Fruit fly (Drosophila melanogaster) whole organism, embryonic: Measurements from ENCODE around the gene CG8419.

Source experiments
- B-H1 ChIP-seq: fragments of 200-800 bp; sonication (Bioruptor generic); IDR thresholded peaks from 3 replicates; pipeline ENCODE4 v1.3.6; 2022; ENCODE audit warnings: missing biosample characterization, missing genetic modification characterization
- CG10147 ChIP-seq: fragments of 200-800 bp; sonication (Bioruptor generic); optimal IDR thresholded peaks from 2 replicates; lab custom pipeline; 2019; ENCODE audit warnings: missing biosample characterization, mild to moderate bottlenecking, missing genetic modification characterization, moderate library complexity
- CG10543 ChIP-seq: fragments of 200-800 bp; sonication (Bioruptor generic); optimal IDR thresholded peaks from 3 replicates; lab custom pipeline; 2017; ENCODE audit warnings: missing biosample characterization, mild to moderate bottlenecking, missing genetic modification characterization, moderate library complexity
- CG10959 ChIP-seq: fragments of 200-800 bp; sonication (Bioruptor generic); IDR thresholded peaks from 2 replicates; pipeline ENCODE4 v1.3.6; 2022; ENCODE audit warnings: missing biosample characterization, missing genetic modification characterization
- CG15011 ChIP-seq: fragments of 200-800 bp; sonication (Bioruptor generic); optimal IDR thresholded peaks from 3 replicates; lab custom pipeline; 2018; ENCODE audit warnings: missing biosample characterization, mild to moderate bottlenecking, missing genetic modification characterization
- CG15601 ChIP-seq: fragments of 200-800 bp; sonication (Bioruptor generic); optimal IDR thresholded peaks from 3 replicates; lab custom pipeline; 2019; ENCODE audit warnings: missing biosample characterization, mild to moderate bottlenecking, missing genetic modification characterization, moderate library complexity
- CG17359 ChIP-seq: fragments of 200-800 bp; sonication (Bioruptor generic); optimal IDR thresholded peaks from 3 replicates; lab custom pipeline; 2018; ENCODE audit warnings: missing biosample characterization, mild to moderate bottlenecking, missing genetic modification characterization, moderate library complexity
- CG18262 ChIP-seq: fragments of 200-800 bp; optimal IDR thresholded peaks from 3 replicates; lab custom pipeline; 2019; ENCODE audit warnings: missing biosample characterization, mild to moderate bottlenecking, missing genetic modification characterization, moderate library complexity
- CG18619 ChIP-seq: fragments of 200-800 bp; sonication (Bioruptor generic); optimal IDR thresholded peaks from 3 replicates; lab custom pipeline; 2017; ENCODE audit warnings: missing biosample characterization, mild to moderate bottlenecking, missing genetic modification characterization
- CG2678 ChIP-seq: fragments of 200-800 bp; sonication (Bioruptor generic); optimal IDR thresholded peaks from 3 replicates; lab custom pipeline; 2019; ENCODE audit warnings: missing biosample characterization, mild to moderate bottlenecking, missing genetic modification characterization, moderate library complexity
- CG30431 ChIP-seq: fragments of 200-800 bp; sonication (Bioruptor generic); optimal IDR thresholded peaks from 2 replicates; lab custom pipeline; 2017; ENCODE audit warnings: missing biosample characterization, missing genetic modification characterization
- CG3065 ChIP-seq: fragments of 200-800 bp; sonication (Bioruptor generic); optimal IDR thresholded peaks from 2 replicates; lab custom pipeline; 2016; ENCODE audit warnings: missing biosample characterization, missing genetic modification characterization
- CG33557 ChIP-seq: fragments of 200-800 bp; sonication (Bioruptor generic); optimal IDR thresholded peaks from 2 replicates; lab custom pipeline; 2019; ENCODE audit warnings: missing biosample characterization, mild to moderate bottlenecking, missing genetic modification characterization, moderate library complexity
- CG3407 ChIP-seq: fragments of 200-800 bp; sonication (Bioruptor generic); optimal IDR thresholded peaks from 2 replicates; lab custom pipeline; 2018; ENCODE audit warnings: missing biosample characterization, mild to moderate bottlenecking, missing genetic modification characterization
- CG4282 ChIP-seq: fragments of 200-800 bp; sonication (Bioruptor generic); optimal IDR thresholded peaks from 2 replicates; lab custom pipeline; 2016; ENCODE audit warnings: missing biosample characterization, missing genetic modification characterization
- CG4360 ChIP-seq: fragments of 200-800 bp; sonication (Bioruptor generic); IDR thresholded peaks from 2 replicates; pipeline ENCODE4 v1.3.6; 2022; ENCODE audit warnings: missing biosample characterization, missing genetic modification characterization
- CG4404 ChIP-seq: fragments of 200-800 bp; sonication (Bioruptor generic); IDR thresholded peaks from 2 replicates; pipeline ENCODE4 v1.3.6; 2022; ENCODE audit warnings: missing biosample characterization, missing genetic modification characterization
- CG8281 ChIP-seq: fragments of 200-800 bp; sonication (Bioruptor generic); optimal IDR thresholded peaks from 2 replicates; lab custom pipeline; 2018; ENCODE audit warnings: missing biosample characterization, mild to moderate bottlenecking, missing genetic modification characterization, moderate library complexity
- CG8765 ChIP-seq: fragments of 200-800 bp; sonication (Bioruptor generic); IDR thresholded peaks from 2 replicates; pipeline ENCODE4 v1.3.6; 2022; ENCODE audit warnings: missing biosample characterization, missing genetic modification characterization
- CoRest ChIP-seq: fragments of 200-800 bp; sonication (Bioruptor generic); optimal IDR thresholded peaks from 3 replicates; lab custom pipeline; 2018; ENCODE audit warnings: missing biosample characterization, mild to moderate bottlenecking, missing genetic modification characterization, moderate library complexity
- D ChIP-seq, 2 experiments: fragments of 200-800 bp in 1 of 2; fragments of >200 bp in 1 of 2; sonication (Bioruptor generic) in 1 of 2; optimal IDR thresholded peaks; 2 replicates in 1 of 2; 3 replicates in 1 of 2; lab custom pipeline; 2017; ENCODE audit warnings: mild to moderate bottlenecking in 1 of 2, missing biosample characterization in 1 of 2, missing genetic modification characterization in 1 of 2, missing genetic modification reagents in 1 of 2
- Doc2 ChIP-seq: fragments of 200-800 bp; sonication (Bioruptor generic); IDR thresholded peaks from 2 replicates; pipeline ENCODE4 v1.3.6; 2022; ENCODE audit warnings: missing biosample characterization, missing genetic modification characterization
- Doc3 ChIP-seq: fragments of 200-800 bp; sonication (Bioruptor generic); IDR thresholded peaks from 3 replicates; pipeline ENCODE4 v1.3.6; 2022; ENCODE audit warnings: missing biosample characterization, missing genetic modification characterization; ENCODE audit not compliant: partially characterized antibody
- Dp ChIP-seq: fragments of 200-800 bp; sonication (Bioruptor generic); optimal IDR thresholded peaks from 2 replicates; lab custom pipeline; 2018; ENCODE audit warnings: missing biosample characterization, mild to moderate bottlenecking, missing genetic modification characterization, moderate library complexity
- Gug ChIP-seq: fragments of 200-800 bp; sonication (Bioruptor generic); IDR thresholded peaks from 4 replicates; pipeline ENCODE4 v1.3.6; 2022; ENCODE audit warnings: missing biosample characterization, missing genetic modification characterization
- Lhr ChIP-seq: fragments of 200-800 bp; sonication (Bioruptor generic); optimal IDR thresholded peaks from 3 replicates; lab custom pipeline; 2017; ENCODE audit warnings: mild to moderate bottlenecking, missing biosample characterization, missing genetic modification reagents, missing genetic modification characterization
- NC2α ChIP-seq: fragments of 200-800 bp; sonication (Bioruptor generic); optimal IDR thresholded peaks from 2 replicates; lab custom pipeline; 2016; ENCODE audit warnings: missing biosample characterization, missing genetic modification characterization
- Pdp1 ChIP-seq, 2 experiments: fragments of 200-800 bp; sonication (Bioruptor generic); optimal IDR thresholded peaks; 3 replicates each; lab custom pipeline; 2016; ENCODE audit warnings: missing biosample characterization in 2 of 2, missing genetic modification characterization in 2 of 2, mild to moderate bottlenecking in 1 of 2, moderate library complexity in 1 of 2
- Scr ChIP-seq: fragments of 200-800 bp; sonication (Bioruptor generic); IDR thresholded peaks from 2 replicates; pipeline ENCODE4 v1.3.6; 2022; ENCODE audit warnings: missing biosample characterization, missing genetic modification characterization; ENCODE audit not compliant: partially characterized antibody
- Sox102F ChIP-seq: fragments of 200-800 bp; sonication (Bioruptor generic); optimal IDR thresholded peaks from 2 replicates; lab custom pipeline; 2018; ENCODE audit warnings: missing biosample characterization, mild to moderate bottlenecking, missing genetic modification characterization, moderate library complexity
- Ssrp ChIP-seq: fragments of 200-800 bp; sonication (Bioruptor generic); optimal IDR thresholded peaks from 2 replicates; lab custom pipeline; 2018; ENCODE audit warnings: missing biosample characterization, mild to moderate bottlenecking, missing genetic modification characterization, moderate library complexity
- Tbp ChIP-seq: fragments of >200 bp; optimal IDR thresholded peaks from 2 replicates; lab custom pipeline; 2018; ENCODE audit warnings: missing biosample characterization, missing genetic modification characterization
- al ChIP-seq: fragments of 200-800 bp; sonication (Bioruptor generic); IDR thresholded peaks from 2 replicates; pipeline ENCODE4 v1.3.6; 2022; ENCODE audit warnings: missing biosample characterization, missing genetic modification characterization
- amos ChIP-seq: fragments of 200-800 bp; sonication (Bioruptor generic); IDR thresholded peaks from 2 replicates; pipeline ENCODE4 v1.3.6; 2022; ENCODE audit warnings: missing biosample characterization, missing genetic modification characterization; ENCODE audit not compliant: partially characterized antibody
- ap ChIP-seq: fragments of 200-800 bp; sonication (Bioruptor generic); IDR thresholded peaks from 2 replicates; pipeline ENCODE4 v1.3.6; 2022; ENCODE audit warnings: missing biosample characterization, missing genetic modification characterization
- bigmax ChIP-seq: fragments of 200-800 bp; sonication (Bioruptor generic); optimal IDR thresholded peaks from 2 replicates; lab custom pipeline; 2018; ENCODE audit warnings: missing biosample characterization, mild to moderate bottlenecking, missing genetic modification characterization
- fd3F ChIP-seq: fragments of 200-800 bp; sonication (Bioruptor generic); optimal IDR thresholded peaks from 2 replicates; lab custom pipeline; 2018; ENCODE audit warnings: missing biosample characterization, mild to moderate bottlenecking, missing genetic modification characterization, moderate library complexity
- gcm ChIP-seq: fragments of 200-800 bp; sonication (Bioruptor generic); optimal IDR thresholded peaks from 2 replicates; lab custom pipeline; 2019; ENCODE audit warnings: missing biosample characterization, mild to moderate bottlenecking, missing genetic modification characterization, moderate library complexity
- gfzf ChIP-seq: fragments of 200-800 bp; sonication (Bioruptor generic); optimal IDR thresholded peaks from 2 replicates; lab custom pipeline; 2016; ENCODE audit warnings: missing biosample characterization, mild to moderate bottlenecking, missing genetic modification characterization, moderate library complexity
- gsb-n ChIP-seq: fragments of 200-800 bp; sonication (Bioruptor generic); optimal IDR thresholded peaks from 3 replicates; lab custom pipeline; 2018; ENCODE audit warnings: missing biosample characterization, mild to moderate bottlenecking, missing genetic modification characterization
- gt ChIP-seq: fragments of 200-800 bp; sonication (Bioruptor generic); IDR thresholded peaks from 2 replicates; pipeline ENCODE4 v1.3.6; 2022; ENCODE audit warnings: missing biosample characterization, missing genetic modification characterization
- ind ChIP-seq: fragments of 200-800 bp; sonication (Bioruptor generic); optimal IDR thresholded peaks from 3 replicates; lab custom pipeline; 2016; ENCODE audit warnings: missing biosample characterization, missing genetic modification characterization
- nom ChIP-seq: fragments of 200-800 bp; sonication (Bioruptor generic); optimal IDR thresholded peaks from 2 replicates; lab custom pipeline; 2017; ENCODE audit warnings: missing biosample characterization, missing genetic modification characterization, mild to moderate bottlenecking, moderate library complexity, missing genetic modification reagents
- onecut ChIP-seq: fragments of 200-800 bp; sonication (Bioruptor generic); IDR thresholded peaks from 2 replicates; pipeline ENCODE4 v1.3.6; 2022; ENCODE audit warnings: missing biosample characterization, missing genetic modification characterization
- prd ChIP-seq, 3 experiments: fragments of >200 bp in 2 of 3; fragments of 200-800 bp in 1 of 3; sonication (Bioruptor generic) in 1 of 3; optimal IDR thresholded peaks in 2 of 3; IDR thresholded peaks in 1 of 3; 2 replicates in 2 of 3; 3 replicates in 1 of 3; pipeline versions ENCODE4 v1.3.6 to Lab custom; 2017 to 2022; ENCODE audit warnings: missing biosample characterization in 1 of 3, missing genetic modification characterization in 1 of 3
- tap ChIP-seq: fragments of 200-800 bp; optimal IDR thresholded peaks from 3 replicates; lab custom pipeline; 2019; ENCODE audit warnings: missing biosample characterization, mild to moderate bottlenecking, missing genetic modification characterization, moderate library complexity
- tin ChIP-seq: fragments of 200-800 bp; sonication (Bioruptor generic); optimal IDR thresholded peaks from 3 replicates; lab custom pipeline; 2016; ENCODE audit warnings: missing biosample characterization, missing genetic modification characterization

CG8419 gene

dm6 chr2L:8239712-8240245 lies 33.8 kb downstream of the CG8419 start, which contains the start of gene Pvr (continued):
- TF ChIP-seq Ssrp (no peak), al (GFP tag; lab: Robert Waterston, UW) (no peak), CG4282 (GFP tag; lab: Kevin White, UChicago) (no peak), CG15011 (GFP tag; lab: Kevin White, UChicago) (no peak), CG18262 (tag; lab: Kevin White, UChicago) (no peak), fd3F (GFP tag; lab: Kevin White, UChicago) (no peak), CG2678 (tag; lab: Kevin White, UChicago) (no peak), CG3065 (GFP tag; lab: Kevin White, UChicago) (no peak), gcm (GFP tag; lab: Kevin White, UChicago) (no peak), bigmax (GFP tag; lab: Kevin White, UChicago) (no peak), Pdp1 (GFP tag; optimal IDR thresholded peaks at IDR 0.05; lab: Kevin White, UChicago) (no peak), CG18619 (GFP tag; lab: Kevin White, UChicago) (no peak), Sox102F (no peak), B-H1 (GFP tag; lab: Robert Waterston, UW) (no peak), CG4404 (GFP tag; lab: Robert Waterston, UW) (no peak), onecut (GFP tag; lab: Robert Waterston, UW) (no peak), NC2α (no peak)

dm6 chr2L:8241700-8242099 lies 35.7 kb downstream of the CG8419 start, which contains the start of gene Spn28F:
Spn28F (minus strand) TSS chr2L:8241800.
- no peak for TF ChIP-seq CG10543
- TF ChIP-seq ind (GFP tag; lab: Kevin White, UChicago) = no peak
- TF ChIP-seq Doc2 (GFP tag; lab: Robert Waterston, UW) = no peak
- no peak for TF ChIP-seq CG8765 (GFP tag; lab: Robert Waterston, UW)
- TF ChIP-seq CG10147 = no peak
- no peak for TF ChIP-seq Gug
- TF ChIP-seq CoRest = no peak
- TF ChIP-seq CG10959 (GFP tag; lab: Robert Waterston, UW) = no peak
- no peak for TF ChIP-seq prd (optimal IDR thresholded peaks at IDR 0.05; lab: Kevin White, UChicago)
- no peak for TF ChIP-seq prd (GFP tag; IDR thresholded peaks at IDR 0.05; lab: Robert Waterston, UW)
- no peak for TF ChIP-seq CG4360
- no peak for TF ChIP-seq CG17359 (tag; lab: Kevin White, UChicago)
- no peak for TF ChIP-seq tap
- TF ChIP-seq gt (GFP tag; lab: Robert Waterston, UW) = no peak
- no peak for TF ChIP-seq Doc3 (GFP tag; lab: Robert Waterston, UW)
- TF ChIP-seq Lhr = no peak
- no peak for TF ChIP-seq Scr
- no peak for TF ChIP-seq ap (GFP tag; lab: Robert Waterston, UW)
- no peak for TF ChIP-seq CG15601 (tag; lab: Kevin White, UChicago)

- TF ChIP-seq gfzf (GFP tag; lab: Kevin White, UChicago) = no peak
- no peak for TF ChIP-seq Gug
- no peak for TF ChIP-seq D (optimal IDR thresholded peaks at IDR 0.05; lab: Kevin White, UChicago)
- no peak for TF ChIP-seq D (GFP tag; optimal IDR thresholded peaks at IDR 0.05; lab: Kevin White, UChicago)
- TF ChIP-seq gsb-n (tag; lab: Kevin White, UChicago) = no peak
- no peak for TF ChIP-seq nom
- no peak for TF ChIP-seq amos (GFP tag; lab: Robert Waterston, UW)
- TF ChIP-seq CG33557 (GFP tag; lab: Kevin White, UChicago) = no peak
- TF ChIP-seq CG3407 (GFP tag; lab: Kevin White, UChicago) = no peak
- TF ChIP-seq Tbp = no peak
- no peak for TF ChIP-seq Dp (GFP tag; lab: Kevin White, UChicago)
- TF ChIP-seq CG8281 (tag; lab: Kevin White, UChicago) = no peak
- TF ChIP-seq tin (GFP tag; lab: Kevin White, UChicago) = no peak
- no peak for TF ChIP-seq CG30431 (GFP tag; lab: Kevin White, UChicago)
Measured at dm6 chr2L:8242186-8242585, 36.2 kb downstream of the CG8419 start, which contains the start of gene CG14277. CG14277 (plus strand) TSS chr2L:8242486.
